Fruit fly (Drosophila melanogaster): Measurements from ENCODE around the gene SCCRO.

DNA sequence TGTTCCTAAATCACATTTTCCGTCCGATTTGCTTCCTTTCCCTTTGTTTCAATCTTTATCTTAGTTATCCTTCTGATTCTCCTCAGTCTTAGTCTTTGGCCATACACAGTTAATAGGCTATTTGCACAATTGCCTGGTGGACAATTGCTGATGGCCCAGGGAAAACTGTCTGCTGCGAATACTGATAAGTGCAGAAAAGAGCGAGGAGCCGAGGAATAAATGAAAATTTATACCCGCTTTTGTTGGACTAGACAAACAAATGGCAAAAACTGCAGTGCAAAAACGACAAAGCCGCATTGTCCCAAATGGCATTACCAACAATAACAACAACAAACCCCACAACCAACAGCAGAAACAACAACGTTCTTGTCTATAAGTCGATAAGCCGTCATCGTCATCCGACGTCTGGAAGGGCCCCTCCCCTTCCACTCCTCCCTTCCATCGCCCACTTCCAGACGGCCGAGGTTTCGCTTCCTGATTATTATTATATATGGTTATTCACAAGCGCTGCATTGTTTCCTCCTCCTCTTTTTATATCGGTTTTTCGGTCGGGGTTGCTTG lies 30.9 kb downstream of the SCCRO start:
- TF ChIP-seq Abd-B (GFP tag; optimal IDR thresholded peaks at IDR 0.05): no peak
- no peak for TF ChIP-seq ey (GFP tag; optimal IDR thresholded peaks at IDR 0.05)
- TF ChIP-seq lola (GFP tag; optimal IDR thresholded peaks at IDR 0.05): no peak
- no peak for TF ChIP-seq Dif (GFP tag; optimal IDR thresholded peaks at IDR 0.05; ENCODE audit: partially characterized antibody)
- no peak for TF ChIP-seq Sp1 (GFP tag; optimal IDR thresholded peaks at IDR 0.05)
- no peak for TF ChIP-seq GATAd (GFP tag; optimal IDR thresholded peaks at IDR 0.05)
- no peak for TF ChIP-seq psq (GFP tag; optimal IDR thresholded peaks at IDR 0.05)
- TF ChIP-seq CrebA (GFP tag; optimal IDR thresholded peaks at IDR 0.05; ENCODE audit: borderline replicate concordance): no peak
- no peak for TF ChIP-seq foxo (GFP tag; optimal IDR thresholded peaks at IDR 0.05)
- TF ChIP-seq sv (GFP tag; optimal IDR thresholded peaks at IDR 0.05): no peak
- no peak for TF ChIP-seq CG32264 (GFP tag; optimal IDR thresholded peaks at IDR 0.05)

All from whole organism, wandering third instar larva.